Worm (Caenorhabditis elegans) whole organism, young adult: ENCODE measurements around the gene grl-23.

Experiments used
- B0019.2 ChIP-seq: fragments of 200-800 bp; sonication (Bioruptor generic); conservative IDR thresholded peaks from 2 replicates; pipeline ENCODE4 v1.3.6; 2022; ENCODE audit warnings: missing genetic modification reagents, missing genetic modification characterization, missing compliant biosample characterization
- C06A6.2 ChIP-seq: fragments of 200-800 bp; sonication (Bioruptor generic); conservative IDR thresholded peaks from 2 replicates; pipeline ENCODE4 v1.3.6; 2022; ENCODE audit warnings: missing genetic modification characterization, missing compliant biosample characterization
- D2030.7 ChIP-seq: fragments of 200-800 bp; sonication (Bioruptor generic); IDR thresholded peaks from 2 replicates; pipeline ENCODE4 v1.3.6; 2022; ENCODE audit warnings: missing genetic modification reagents, missing genetic modification characterization, missing compliant biosample characterization
- F49E8.2 ChIP-seq: sonication (generic microtip); optimal IDR thresholded peaks from 3 replicates; lab custom pipeline; 2017; ENCODE audit warnings: missing genetic modification characterization, mild to moderate bottlenecking, missing compliant biosample characterization, antibody characterized with exemption, moderate library complexity; ENCODE audit not compliant: insufficient read depth
- F57A8.1 ChIP-seq: fragments of 200-800 bp; sonication (Bioruptor generic); optimal IDR thresholded peaks from 2 replicates; lab custom pipeline; 2018; ENCODE audit warnings: mild to moderate bottlenecking, missing genetic modification characterization, moderate library complexity, missing compliant biosample characterization
- K12H6.12 ChIP-seq: fragments of 200-800 bp; sonication (Bioruptor generic); optimal IDR thresholded peaks from 2 replicates; lab custom pipeline; 2018; ENCODE audit warnings: mild to moderate bottlenecking, missing genetic modification characterization, missing compliant biosample characterization
- T07F8.4 ChIP-seq: sonication (generic microtip); optimal IDR thresholded peaks from 2 replicates; lab custom pipeline; 2016; ENCODE audit warnings: mild to moderate bottlenecking, missing genetic modification characterization, moderate library complexity, missing compliant biosample characterization
- ZK185.1 ChIP-seq: sonication (generic microtip); optimal IDR thresholded peaks from 2 replicates; lab custom pipeline; 2016; ENCODE audit warnings: mild to moderate bottlenecking, missing genetic modification characterization, missing compliant biosample characterization; ENCODE audit not compliant: poor library complexity, severe bottlenecking
- aptf-3 ChIP-seq: fragments of 200-800 bp; sonication (Bioruptor generic); IDR thresholded peaks from 2 replicates; pipeline ENCODE4 v1.3.6; 2022; ENCODE audit warnings: missing genetic modification characterization, missing compliant biosample characterization
- attf-6 ChIP-seq: fragments of 200-800 bp; sonication (Bioruptor generic); IDR thresholded peaks from 2 replicates; pipeline ENCODE4 v1.3.6; 2022; ENCODE audit warnings: missing genetic modification reagents, missing genetic modification characterization, missing compliant biosample characterization
- cebp-1 ChIP-seq, 2 experiments: fragments of 200-800 bp in 1 of 2; sonication (Bioruptor generic) in 1 of 2; sonication (generic microtip) in 1 of 2; IDR thresholded peaks in 1 of 2; optimal IDR thresholded peaks in 1 of 2; 2 replicates each; pipeline versions ENCODE4 v1.3.6 to Lab custom; 2017 to 2022; ENCODE audit warnings: missing compliant biosample characterization in 2 of 2, missing genetic modification characterization in 2 of 2, mild to moderate bottlenecking in 1 of 2, missing genetic modification reagents in 1 of 2, moderate library complexity in 1 of 2
- ceh-100 ChIP-seq: fragments of 200-800 bp; sonication (Bioruptor generic); IDR thresholded peaks from 2 replicates; pipeline ENCODE4 v1.3.6; 2022; ENCODE audit warnings: missing genetic modification reagents, missing genetic modification characterization, missing compliant biosample characterization
- ceh-27 ChIP-seq: fragments of 200-800 bp; sonication (Bioruptor generic); optimal IDR thresholded peaks from 2 replicates; lab custom pipeline; 2018; ENCODE audit warnings: mild to moderate bottlenecking, missing genetic modification characterization, moderate library complexity, missing compliant biosample characterization
- ceh-79 ChIP-seq: sonication (generic microtip); optimal IDR thresholded peaks from 2 replicates; lab custom pipeline; 2017; ENCODE audit warnings: mild to moderate bottlenecking, missing genetic modification characterization, missing compliant biosample characterization
- die-1 ChIP-seq: sonication (generic microtip); optimal IDR thresholded peaks from 2 replicates; lab custom pipeline; 2016; ENCODE audit warnings: missing genotype, mild to moderate bottlenecking, missing genetic modification characterization, missing compliant biosample characterization
- efl-1 ChIP-seq: fragments of 150-350 bp; optimal IDR thresholded peaks from 2 replicates; lab custom pipeline; 2014; ENCODE audit warnings: missing biosample characterization, missing genetic modification reagents, missing genetic modification characterization
- ets-4 ChIP-seq: fragments of 200-800 bp; sonication (Bioruptor generic); optimal IDR thresholded peaks from 2 replicates; lab custom pipeline; 2018; ENCODE audit warnings: mild to moderate bottlenecking, missing genetic modification characterization, missing compliant biosample characterization
- hmg-1.2 ChIP-seq: fragments of 200-800 bp; sonication (Bioruptor generic); IDR thresholded peaks from 2 replicates; pipeline ENCODE4 v1.3.6; 2022; ENCODE audit warnings: missing genetic modification reagents, missing genetic modification characterization, missing compliant biosample characterization
- hmg-20 ChIP-seq: fragments of 200-800 bp; sonication (Bioruptor generic); IDR thresholded peaks from 2 replicates; pipeline ENCODE4 v1.3.6; 2022; ENCODE audit warnings: missing genetic modification reagents, missing genetic modification characterization, missing compliant biosample characterization
- lin-54 ChIP-seq: fragments of 200-800 bp; sonication (Bioruptor generic); optimal IDR thresholded peaks from 2 replicates; lab custom pipeline; 2018; ENCODE audit warnings: mild to moderate bottlenecking, missing genetic modification characterization, missing compliant biosample characterization
- madf-6 ChIP-seq: fragments of 200-800 bp; sonication (Bioruptor generic); IDR thresholded peaks from 2 replicates; pipeline ENCODE4 v1.3.6; 2022; ENCODE audit warnings: missing genetic modification reagents, missing genetic modification characterization, missing compliant biosample characterization
- mel-28 ChIP-seq: sonication (generic microtip); optimal IDR thresholded peaks from 2 replicates; lab custom pipeline; 2016; ENCODE audit warnings: borderline replicate concordance, mild to moderate bottlenecking, missing genetic modification characterization, missing compliant biosample characterization
- nfya-1 ChIP-seq: sonication (generic microtip); optimal IDR thresholded peaks from 2 replicates; lab custom pipeline; 2017; ENCODE audit warnings: antibody characterized with exemption, missing compliant biosample characterization, missing genetic modification characterization, borderline replicate concordance; ENCODE audit not compliant: insufficient read depth
- nhr-80 ChIP-seq: sonication (generic microtip); optimal IDR thresholded peaks from 2 replicates; lab custom pipeline; 2016; ENCODE audit warnings: missing genetic modification characterization, missing compliant biosample characterization
- pha-4 ChIP-seq: fragments of 150-350 bp; sonication (generic microtip); optimal IDR thresholded peaks from 2 replicates; lab custom pipeline; 2014; ENCODE audit warnings: missing biosample characterization, missing genetic modification reagents, missing genetic modification characterization
- snpc-1.3 ChIP-seq: sonication (generic microtip); optimal IDR thresholded peaks from 2 replicates; lab custom pipeline; 2017; ENCODE audit warnings: missing genetic modification characterization, mild to moderate bottlenecking, missing compliant biosample characterization, antibody characterized with exemption, moderate library complexity, missing genotype, missing genetic modification reagents; ENCODE audit not compliant: insufficient read depth
- snpc-4 ChIP-seq, 5 experiments: fragments of 150-350 bp in 1 of 5; sonication (generic microtip) in 4 of 5; optimal IDR thresholded peaks; 2 replicates each; lab custom pipeline; 2014 to 2018; ENCODE audit warnings: missing genetic modification characterization in 5 of 5, missing biosample characterization in 3 of 5, antibody characterized with exemption in 2 of 5, mild to moderate bottlenecking in 2 of 5, missing compliant biosample characterization in 2 of 5, missing genotype in 2 of 5, moderate library complexity in 2 of 5, missing genetic modification reagents in 1 of 5
- tbx-9 ChIP-seq: sonication (generic microtip); optimal IDR thresholded peaks from 2 replicates; lab custom pipeline; 2016; ENCODE audit warnings: borderline replicate concordance, missing genetic modification characterization, inconsistent platforms, missing compliant biosample characterization
- xnd-1 ChIP-seq: sonication (generic microtip); optimal IDR thresholded peaks from 2 replicates; lab custom pipeline; 2016; ENCODE audit warnings: missing genotype, missing genetic modification reagents, missing genetic modification characterization, missing compliant biosample characterization
- ztf-22 ChIP-seq: fragments of 200-800 bp; sonication (Bioruptor generic); optimal IDR thresholded peaks from 2 replicates; lab custom pipeline; 2018; ENCODE audit warnings: mild to moderate bottlenecking, missing genetic modification characterization, moderate library complexity, missing compliant biosample characterization
- ztf-25 ChIP-seq: fragments of 200-800 bp; sonication (Bioruptor generic); IDR thresholded peaks from 2 replicates; pipeline ENCODE4 v1.3.6; 2022; ENCODE audit warnings: missing genetic modification reagents, missing genetic modification characterization, missing compliant biosample characterization
- ztf-26 ChIP-seq: sonication (generic microtip); optimal IDR thresholded peaks from 2 replicates; lab custom pipeline; 2017; ENCODE audit warnings: missing genetic modification characterization, missing compliant biosample characterization
- ztf-3 ChIP-seq: fragments of 200-800 bp; sonication (Bioruptor generic); optimal IDR thresholded peaks from 2 replicates; lab custom pipeline; 2018; ENCODE audit warnings: mild to moderate bottlenecking, missing genetic modification characterization, missing compliant biosample characterization
- ztf-6 ChIP-seq: fragments of 200-800 bp; sonication (Bioruptor generic); IDR thresholded peaks from 2 replicates; pipeline ENCODE4 v1.3.6; 2022; ENCODE audit warnings: missing genetic modification reagents, missing genetic modification characterization, missing compliant biosample characterization

grl-23 gene

DNA sequence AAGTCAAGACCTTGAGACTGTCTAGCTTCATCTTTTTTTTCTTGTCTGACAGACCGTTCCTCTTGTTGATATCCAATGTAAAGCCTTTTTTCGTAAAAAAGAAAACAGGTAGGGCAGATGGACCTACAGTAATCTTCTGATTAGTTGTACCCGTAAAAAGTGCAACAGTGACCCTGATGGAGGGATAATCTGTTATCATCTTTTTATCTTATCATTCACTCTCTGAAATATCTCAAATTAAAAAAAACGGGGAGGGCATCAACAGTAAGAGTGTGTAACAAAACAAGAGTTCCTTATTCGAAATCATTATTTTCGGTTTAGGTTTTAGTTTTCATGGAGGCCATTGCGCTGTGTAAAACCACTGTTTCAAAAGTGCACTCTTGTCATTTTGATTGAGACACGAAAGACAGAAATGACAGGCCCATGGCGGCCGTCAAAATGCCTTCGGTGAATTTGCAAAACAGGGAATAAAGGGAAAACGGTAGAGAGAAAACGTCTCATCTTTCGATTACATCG, 43.0 kb downstream of the grl-23 start:
- TF ChIP-seq cebp-1 (GFP tag; IDR thresholded peaks at IDR 0.05; lab: Robert Waterston, UW) (no peak), cebp-1 (tag; optimal IDR thresholded peaks at IDR 0.05; lab: Kevin White, UChicago) (no peak), nhr-80 (tag; lab: Kevin White, UChicago) (peak; percentile 7), hmg-1.2 (GFP tag; lab: Robert Waterston, UW) (no peak), snpc-1.3 (tag; lab: Kevin White, UChicago) (no peak)
- TF ChIP-seq, all 124 proteins: peak for 1

ce11 chrV:12532369-12532768, 44.3 kb downstream of the grl-23 start:
- TF ChIP-seq nhr-80 (tag; lab: Kevin White, UChicago), result peak; percentile 65
- TF ChIP-seq ztf-3, result no peak
- TF ChIP-seq ZK185.1 (tag; lab: Kevin White, UChicago), result no peak
- no peak for TF ChIP-seq tbx-9

DNA sequence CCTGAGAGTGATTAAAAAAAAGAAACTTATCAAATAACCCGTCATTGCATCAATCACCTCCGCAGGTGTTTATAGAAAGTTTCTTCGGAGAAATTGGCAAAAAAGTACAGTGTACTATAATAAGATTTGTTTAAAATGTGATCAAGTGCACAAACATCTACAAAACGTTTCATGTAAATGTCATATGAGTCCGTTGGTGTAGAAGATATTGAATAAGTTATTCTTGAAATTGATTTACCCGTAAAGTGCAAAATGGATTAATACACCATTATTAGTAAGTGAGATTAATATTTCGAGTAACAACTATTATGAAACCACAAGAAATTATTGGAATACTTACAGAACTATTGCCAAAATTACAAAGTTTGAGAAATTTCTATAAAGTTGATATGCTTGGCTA, 45.6 kb downstream of the grl-23 start:
- TF ChIP-seq D2030.7 (GFP tag; lab: Robert Waterston, UW) (no peak), F49E8.2 (no peak), attf-6 (GFP tag; lab: Robert Waterston, UW) (no peak), K12H6.12 (tag; lab: Kevin White, UChicago) (no peak)

DNA sequence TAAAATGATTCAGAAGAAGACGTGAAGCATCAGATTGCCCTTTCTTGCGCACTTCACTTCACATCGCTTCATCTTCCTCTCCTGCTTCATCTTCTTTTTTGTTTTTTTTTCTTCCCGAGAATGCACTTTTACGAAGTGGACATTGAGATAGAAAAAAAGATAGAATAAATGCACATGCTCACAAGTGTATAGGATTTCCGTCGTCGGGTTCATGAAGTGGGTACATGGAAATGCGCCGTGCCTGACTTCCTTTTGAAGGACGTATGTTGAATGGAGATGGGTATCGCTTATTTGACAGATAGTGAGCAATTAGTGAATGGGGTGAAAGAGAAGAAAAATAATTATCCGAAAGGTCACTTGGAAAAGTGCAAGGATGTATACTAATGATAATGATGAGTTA, 46.6 kb downstream of the grl-23 start:
- TF ChIP-seq C06A6.2 (GFP tag; lab: Robert Waterston, UW), result no peak
- TF ChIP-seq die-1 (tag; lab: Kevin White, UChicago), result no peak
- no peak for TF ChIP-seq nfya-1 (tag; lab: Kevin White, UChicago)
- TF ChIP-seq D2030.7 (GFP tag; lab: Robert Waterston, UW), result no peak
- TF ChIP-seq F57A8.1, result no peak
- TF ChIP-seq lin-54 (GFP tag; lab: Kevin White, UChicago), result no peak
- no peak for TF ChIP-seq ets-4
- TF ChIP-seq efl-1 (GFP tag; lab: Kevin White, UChicago), result no peak
- no peak for TF ChIP-seq ztf-22 (GFP tag; lab: Kevin White, UChicago)
- no peak for TF ChIP-seq madf-6 (GFP tag; lab: Robert Waterston, UW)
- TF ChIP-seq ztf-6 (GFP tag; lab: Robert Waterston, UW), result no peak
- TF ChIP-seq, all 124 proteins: peak for 0

DNA sequence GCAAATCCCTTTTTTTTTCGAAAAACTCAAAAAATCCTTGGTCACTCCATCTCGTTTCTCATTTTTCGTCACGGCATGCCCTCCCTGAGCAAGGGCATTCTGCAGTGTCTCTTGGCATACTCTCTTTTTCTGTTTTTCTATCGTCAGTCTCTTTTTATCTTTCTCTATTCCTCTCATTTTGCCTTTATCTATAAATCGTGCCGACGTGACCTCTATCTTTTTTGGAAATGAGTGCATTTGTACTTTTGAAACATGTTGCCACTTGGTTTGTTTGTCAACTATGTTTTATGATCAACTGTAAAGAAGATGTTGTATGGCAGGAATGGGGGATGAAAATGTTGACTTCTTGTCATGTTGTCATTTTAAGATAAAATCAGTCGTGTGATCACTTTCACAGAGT, 47.8 kb downstream of the grl-23 start:
- TF ChIP-seq xnd-1, result no peak
- TF ChIP-seq attf-6 (GFP tag; lab: Robert Waterston, UW), result no peak
- peak; percentile 82 for TF ChIP-seq hmg-1.2 (GFP tag; lab: Robert Waterston, UW)
- peak; percentile 19 for TF ChIP-seq ceh-27
- TF ChIP-seq ztf-26 (tag; lab: Kevin White, UChicago), result no peak
- no peak for TF ChIP-seq B0019.2 (GFP tag; lab: Robert Waterston, UW)
- no peak for TF ChIP-seq aptf-3
- no peak for TF ChIP-seq ztf-25
- TF ChIP-seq snpc-4 (GFP tag; optimal IDR thresholded peaks at IDR 0.05; lab: Kevin White, UChicago), result no peak
- no peak for TF ChIP-seq snpc-4 (tag; optimal IDR thresholded peaks at IDR 0.05; lab: Kevin White, UChicago)
- no peak for TF ChIP-seq T07F8.4 (tag; lab: Kevin White, UChicago)
- TF ChIP-seq mel-28 (tag; lab: Kevin White, UChicago), result no peak
- TF ChIP-seq pha-4 (tag; lab: Kevin White, UChicago), result no peak
- no peak for TF ChIP-seq ceh-100
- TF ChIP-seq C06A6.2 (GFP tag; lab: Robert Waterston, UW), result no peak
- no peak for TF ChIP-seq ceh-79 (tag; lab: Kevin White, UChicago)
- no peak for TF ChIP-seq hmg-20 (GFP tag; lab: Robert Waterston, UW)
- TF ChIP-seq nhr-80 (tag; lab: Kevin White, UChicago), result peak; percentile 55
